Worm (Caenorhabditis elegans) whole organism, young adult: ENCODE results near the gene F46C5.6.

ENCODE experiments used
- F37B4.10 ChIP-seq: fragments of 200-800 bp; sonication (Bioruptor generic); IDR thresholded peaks from 2 replicates; pipeline ENCODE4 v1.3.6; 2022; ENCODE audit warnings: missing genetic modification characterization, missing compliant biosample characterization
- aptf-3 ChIP-seq: fragments of 200-800 bp; sonication (Bioruptor generic); IDR thresholded peaks from 2 replicates; pipeline ENCODE4 v1.3.6; 2022; ENCODE audit warnings: missing genetic modification characterization, missing compliant biosample characterization
- egl-44 ChIP-seq: fragments of 200-800 bp; sonication (Bioruptor generic); IDR thresholded peaks from 2 replicates; pipeline ENCODE4 v1.3.6; 2022; ENCODE audit warnings: missing genetic modification reagents, missing genetic modification characterization, missing compliant biosample characterization
- let-607 ChIP-seq, 2 experiments: fragments of 200-800 bp in 1 of 2; sonication (Bioruptor generic) in 1 of 2; sonication (generic microtip) in 1 of 2; optimal IDR thresholded peaks; 2 replicates each; lab custom pipeline; 2016 to 2018; ENCODE audit warnings: mild to moderate bottlenecking in 2 of 2, missing compliant biosample characterization in 2 of 2, missing genetic modification characterization in 2 of 2, moderate library complexity in 2 of 2, missing genotype in 1 of 2
- lir-1 ChIP-seq: fragments of 200-800 bp; sonication (Bioruptor generic); conservative IDR thresholded peaks from 2 replicates; pipeline ENCODE4 v1.3.6; 2022; ENCODE audit warnings: missing genetic modification reagents, missing genetic modification characterization, missing compliant biosample characterization
- nfyb-1 ChIP-seq: fragments of 200-800 bp; sonication (Bioruptor generic); IDR thresholded peaks from 2 replicates; pipeline ENCODE4 v1.3.6; 2022; ENCODE audit warnings: missing genetic modification reagents, missing genetic modification characterization, missing compliant biosample characterization
- pha-4 ChIP-seq: fragments of 150-350 bp; sonication (generic microtip); optimal IDR thresholded peaks from 2 replicates; lab custom pipeline; 2014; ENCODE audit warnings: missing biosample characterization, missing genetic modification reagents, missing genetic modification characterization
- snpc-1.3 ChIP-seq: sonication (generic microtip); optimal IDR thresholded peaks from 2 replicates; lab custom pipeline; 2017; ENCODE audit warnings: missing genetic modification characterization, mild to moderate bottlenecking, missing compliant biosample characterization, antibody characterized with exemption, moderate library complexity, missing genotype, missing genetic modification reagents; ENCODE audit not compliant: insufficient read depth
- unc-62 ChIP-seq: fragments of 150-350 bp; optimal IDR thresholded peaks from 2 replicates; lab custom pipeline; 2014; ENCODE audit warnings: missing biosample characterization, missing genetic modification reagents, missing genetic modification characterization

- TF ChIP-seq egl-44: no peak
- TF ChIP-seq F37B4.10 (GFP tag; lab: Robert Waterston, UW): no peak
- no peak for TF ChIP-seq lir-1 (GFP tag; lab: Robert Waterston, UW)
- TF ChIP-seq unc-62 (GFP tag; lab: Kevin White, UChicago): no peak
- TF ChIP-seq let-607 (tag; optimal IDR thresholded peaks at IDR 0.05; lab: Kevin White, UChicago): no peak
- TF ChIP-seq snpc-1.3 (tag; lab: Kevin White, UChicago): no peak
- no peak for TF ChIP-seq nfyb-1 (GFP tag; lab: Robert Waterston, UW)
- no peak for TF ChIP-seq aptf-3 (GFP tag; lab: Robert Waterston, UW)
- no peak for TF ChIP-seq pha-4 (tag; lab: Kevin White, UChicago)
Measured at ce11 chrII:8812346-8812745, 32.0 kb downstream of the F46C5.6 start.
